Worm (Caenorhabditis elegans) whole organism, young adult: ENCODE data around the gene ZK757.2.

Experiments
- B0035.1 ChIP-seq: sonication (generic microtip); optimal IDR thresholded peaks from 2 replicates; lab custom pipeline; 2016; ENCODE audit warnings: missing genetic modification characterization, mild to moderate bottlenecking, missing compliant biosample characterization, missing genotype, missing genetic modification reagents
- B0336.3 ChIP-seq: fragments of 200-800 bp; sonication (Bioruptor generic); IDR thresholded peaks from 2 replicates; pipeline ENCODE4 v1.3.6; 2022; ENCODE audit warnings: missing genetic modification characterization, missing compliant biosample characterization
- D2030.7 ChIP-seq: fragments of 200-800 bp; sonication (Bioruptor generic); IDR thresholded peaks from 2 replicates; pipeline ENCODE4 v1.3.6; 2022; ENCODE audit warnings: missing genetic modification reagents, missing genetic modification characterization, missing compliant biosample characterization
- F52B5.7 ChIP-seq: sonication (generic microtip); optimal IDR thresholded peaks from 2 replicates; lab custom pipeline; 2016; ENCODE audit warnings: mild to moderate bottlenecking, missing genetic modification characterization, missing compliant biosample characterization
- K12H6.12 ChIP-seq: fragments of 200-800 bp; sonication (Bioruptor generic); optimal IDR thresholded peaks from 2 replicates; lab custom pipeline; 2018; ENCODE audit warnings: mild to moderate bottlenecking, missing genetic modification characterization, missing compliant biosample characterization
- Y53F4B.3 ChIP-seq: fragments of 200-800 bp; sonication (Bioruptor generic); IDR thresholded peaks from 2 replicates; pipeline ENCODE4 v1.3.6; 2022; ENCODE audit warnings: missing genetic modification reagents, missing genetic modification characterization, missing compliant biosample characterization
- Y67H2A.10 ChIP-seq: fragments of 200-800 bp; sonication (Bioruptor generic); conservative IDR thresholded peaks from 2 replicates; pipeline ENCODE4 v1.3.6; 2022; ENCODE audit warnings: missing genetic modification reagents, missing genetic modification characterization, missing compliant biosample characterization
- Y95B8A.8 ChIP-seq: fragments of 200-800 bp; sonication (Bioruptor generic); IDR thresholded peaks from 2 replicates; pipeline ENCODE4 v1.3.6; 2022; ENCODE audit warnings: missing genetic modification reagents, missing genetic modification characterization, missing compliant biosample characterization
- aptf-2 ChIP-seq: fragments of 200-800 bp; sonication (Bioruptor generic); conservative IDR thresholded peaks from 2 replicates; pipeline ENCODE4 v1.3.6; 2022; ENCODE audit warnings: missing genetic modification reagents, missing genetic modification characterization, missing compliant biosample characterization
- ccch-3 ChIP-seq: fragments of 200-800 bp; sonication (Bioruptor generic); optimal IDR thresholded peaks from 2 replicates; lab custom pipeline; 2018; ENCODE audit warnings: mild to moderate bottlenecking, missing genetic modification characterization, missing compliant biosample characterization
- cebp-2 ChIP-seq: fragments of 200-800 bp; sonication (Bioruptor generic); IDR thresholded peaks from 2 replicates; pipeline ENCODE4 v1.3.6; 2022; ENCODE audit warnings: missing genetic modification characterization, missing compliant biosample characterization
- ceh-27 ChIP-seq: fragments of 200-800 bp; sonication (Bioruptor generic); optimal IDR thresholded peaks from 2 replicates; lab custom pipeline; 2018; ENCODE audit warnings: mild to moderate bottlenecking, missing genetic modification characterization, moderate library complexity, missing compliant biosample characterization
- ceh-58 ChIP-seq: fragments of 200-800 bp; sonication (Bioruptor generic); IDR thresholded peaks from 2 replicates; pipeline ENCODE4 v1.3.6; 2022; ENCODE audit warnings: missing genetic modification characterization, missing compliant biosample characterization
- ceh-79 ChIP-seq: sonication (generic microtip); optimal IDR thresholded peaks from 2 replicates; lab custom pipeline; 2017; ENCODE audit warnings: mild to moderate bottlenecking, missing genetic modification characterization, missing compliant biosample characterization
- ceh-91 ChIP-seq: fragments of 200-800 bp; sonication (Bioruptor generic); IDR thresholded peaks from 2 replicates; pipeline ENCODE4 v1.3.6; 2022; ENCODE audit warnings: missing genetic modification reagents, missing genetic modification characterization, missing compliant biosample characterization
- die-1 ChIP-seq: sonication (generic microtip); optimal IDR thresholded peaks from 2 replicates; lab custom pipeline; 2016; ENCODE audit warnings: missing genotype, mild to moderate bottlenecking, missing genetic modification characterization, missing compliant biosample characterization
- dox-1 ChIP-seq: fragments of 200-800 bp; sonication (Bioruptor generic); IDR thresholded peaks from 2 replicates; pipeline ENCODE4 v1.3.6; 2022; ENCODE audit warnings: missing genetic modification reagents, missing genetic modification characterization, missing compliant biosample characterization
- egl-18 ChIP-seq: fragments of 200-800 bp; sonication (Bioruptor generic); IDR thresholded peaks from 2 replicates; pipeline ENCODE4 v1.3.6; 2022; ENCODE audit warnings: missing genetic modification reagents, missing genetic modification characterization, missing compliant biosample characterization
- ekl-4 ChIP-seq: fragments of 200-800 bp; sonication (Bioruptor generic); IDR thresholded peaks from 2 replicates; pipeline ENCODE4 v1.3.6; 2022; ENCODE audit warnings: missing genetic modification reagents, missing genetic modification characterization, missing compliant biosample characterization
- fkh-3 ChIP-seq: sonication (generic microtip); optimal IDR thresholded peaks from 2 replicates; lab custom pipeline; 2016; ENCODE audit warnings: mild to moderate bottlenecking, missing genetic modification characterization, missing compliant biosample characterization
- hlh-12 ChIP-seq: sonication (generic microtip); optimal IDR thresholded peaks from 2 replicates; lab custom pipeline; 2016; ENCODE audit warnings: missing genetic modification characterization, missing compliant biosample characterization
- hmg-20 ChIP-seq: fragments of 200-800 bp; sonication (Bioruptor generic); IDR thresholded peaks from 2 replicates; pipeline ENCODE4 v1.3.6; 2022; ENCODE audit warnings: missing genetic modification reagents, missing genetic modification characterization, missing compliant biosample characterization
- lsl-1 ChIP-seq: fragments of 200-800 bp; sonication (Bioruptor generic); optimal IDR thresholded peaks from 2 replicates; lab custom pipeline; 2018; ENCODE audit warnings: mild to moderate bottlenecking, missing genetic modification characterization, moderate library complexity, missing compliant biosample characterization
- lsy-27 ChIP-seq: sonication (generic microtip); optimal IDR thresholded peaks from 2 replicates; lab custom pipeline; 2017; ENCODE audit warnings: missing genetic modification characterization, mild to moderate bottlenecking, missing compliant biosample characterization, antibody characterized with exemption, missing genotype, borderline replicate concordance; ENCODE audit not compliant: insufficient read depth
- madf-8 ChIP-seq: fragments of 200-800 bp; sonication (Bioruptor generic); conservative IDR thresholded peaks from 2 replicates; pipeline ENCODE4 v1.3.6; 2022; ENCODE audit warnings: missing genetic modification reagents, missing genetic modification characterization, missing compliant biosample characterization
- mxl-1 ChIP-seq: sonication (generic microtip); optimal IDR thresholded peaks from 2 replicates; lab custom pipeline; 2016; ENCODE audit warnings: missing genetic modification characterization, missing compliant biosample characterization
- nfyb-1 ChIP-seq: fragments of 200-800 bp; sonication (Bioruptor generic); IDR thresholded peaks from 2 replicates; pipeline ENCODE4 v1.3.6; 2022; ENCODE audit warnings: missing genetic modification reagents, missing genetic modification characterization, missing compliant biosample characterization
- nhr-27 ChIP-seq: fragments of 200-800 bp; sonication (Bioruptor generic); optimal IDR thresholded peaks from 2 replicates; lab custom pipeline; 2018; ENCODE audit warnings: mild to moderate bottlenecking, missing genetic modification characterization, moderate library complexity, missing compliant biosample characterization
- nhr-90 ChIP-seq: sonication (generic microtip); optimal IDR thresholded peaks from 2 replicates; lab custom pipeline; 2016; ENCODE audit warnings: missing genotype, mild to moderate bottlenecking, missing genetic modification characterization, missing compliant biosample characterization
- pha-4 ChIP-seq: fragments of 150-350 bp; sonication (generic microtip); optimal IDR thresholded peaks from 2 replicates; lab custom pipeline; 2014; ENCODE audit warnings: missing biosample characterization, missing genetic modification reagents, missing genetic modification characterization
- rec-8 ChIP-seq, 2 experiments: sonication (generic microtip); optimal IDR thresholded peaks; 2 replicates each; lab custom pipeline; 2016; ENCODE audit warnings: mild to moderate bottlenecking in 2 of 2, missing genetic modification characterization in 2 of 2, missing genetic modification reagents in 2 of 2, missing genotype in 2 of 2, missing biosample characterization in 1 of 2, missing compliant biosample characterization in 1 of 2, moderate library complexity in 1 of 2
- repo-1 ChIP-seq: sonication (generic microtip); optimal IDR thresholded peaks from 2 replicates; lab custom pipeline; 2017; ENCODE audit warnings: mild to moderate bottlenecking, missing genetic modification characterization, missing compliant biosample characterization
- tbx-9 ChIP-seq: sonication (generic microtip); optimal IDR thresholded peaks from 2 replicates; lab custom pipeline; 2016; ENCODE audit warnings: borderline replicate concordance, missing genetic modification characterization, inconsistent platforms, missing compliant biosample characterization
- unc-62 ChIP-seq: fragments of 150-350 bp; optimal IDR thresholded peaks from 2 replicates; lab custom pipeline; 2014; ENCODE audit warnings: missing biosample characterization, missing genetic modification reagents, missing genetic modification characterization
- xnd-1 ChIP-seq: sonication (generic microtip); optimal IDR thresholded peaks from 2 replicates; lab custom pipeline; 2016; ENCODE audit warnings: missing genotype, missing genetic modification reagents, missing genetic modification characterization, missing compliant biosample characterization
- zfh-2 ChIP-seq: fragments of 200-800 bp; sonication (Bioruptor generic); conservative IDR thresholded peaks from 2 replicates; pipeline ENCODE4 v1.3.6; 2022; ENCODE audit warnings: missing genetic modification reagents, missing genetic modification characterization, missing compliant biosample characterization
- ztf-25 ChIP-seq: fragments of 200-800 bp; sonication (Bioruptor generic); IDR thresholded peaks from 2 replicates; pipeline ENCODE4 v1.3.6; 2022; ENCODE audit warnings: missing genetic modification reagents, missing genetic modification characterization, missing compliant biosample characterization
- ztf-26 ChIP-seq: sonication (generic microtip); optimal IDR thresholded peaks from 2 replicates; lab custom pipeline; 2017; ENCODE audit warnings: missing genetic modification characterization, missing compliant biosample characterization
- ztf-28 ChIP-seq: fragments of 200-800 bp; sonication (Bioruptor generic); IDR thresholded peaks from 2 replicates; pipeline ENCODE4 v1.3.6; 2022; ENCODE audit warnings: missing genetic modification reagents, missing genetic modification characterization, missing compliant biosample characterization
- ztf-3 ChIP-seq: fragments of 200-800 bp; sonication (Bioruptor generic); optimal IDR thresholded peaks from 2 replicates; lab custom pipeline; 2018; ENCODE audit warnings: mild to moderate bottlenecking, missing genetic modification characterization, missing compliant biosample characterization

The ZK757.2 gene

ce11 chrIII:9878828-9879227, at the start of gene ZK757.2:
TSS of gene ZK757.2 (minus strand) at chrIII:9878928.
- TF ChIP-seq lsl-1 (GFP tag; lab: Kevin White, UChicago) (no peak), K12H6.12 (tag; lab: Kevin White, UChicago) (no peak), ccch-3 (no peak), Y95B8A.8 (GFP tag; lab: Robert Waterston, UW) (no peak), ceh-79 (tag; lab: Kevin White, UChicago) (no peak), Y53F4B.3 (GFP tag; lab: Robert Waterston, UW) (no peak), xnd-1 (tag; lab: Kevin White, UChicago) (no peak), zfh-2 (GFP tag; lab: Robert Waterston, UW) (no peak), rec-8 (tag; optimal IDR thresholded peaks at IDR 0.05; lab: Kevin White, UChicago) (no peak), egl-18 (GFP tag; lab: Robert Waterston, UW) (no peak), madf-8 (GFP tag; lab: Robert Waterston, UW) (no peak), ztf-28 (no peak), F52B5.7 (tag; lab: Kevin White, UChicago) (no peak), repo-1 (no peak), ceh-91 (GFP tag; lab: Robert Waterston, UW) (no peak), die-1 (tag; lab: Kevin White, UChicago) (no peak), B0336.3 (GFP tag; lab: Robert Waterston, UW) (no peak), ztf-25 (GFP tag; lab: Robert Waterston, UW) (no peak), ceh-58 (GFP tag; lab: Robert Waterston, UW) (no peak), hlh-12 (tag; lab: Kevin White, UChicago) (no peak)
- TF ChIP-seq, all 124 proteins: peak for 0

ce11 chrIII:9927378-9927777, 48.6 kb upstream of the ZK757.2 start, which contains the start of gene ttr-2:
TSS of gene ttr-2 (plus strand) at chrIII:9927769.
- TF ChIP-seq nhr-90 (no peak), nhr-27 (tag; lab: Kevin White, UChicago) (no peak), Y67H2A.10 (GFP tag; lab: Robert Waterston, UW) (no peak), repo-1 (no peak), pha-4 (no peak), unc-62 (no peak), tbx-9 (no peak)

- TF ChIP-seq Y95B8A.8 (GFP tag; lab: Robert Waterston, UW) = no peak
- no peak for TF ChIP-seq ztf-26 (tag; lab: Kevin White, UChicago)
- no peak for TF ChIP-seq B0035.1 (tag; lab: Kevin White, UChicago)
- TF ChIP-seq mxl-1 = no peak
- TF ChIP-seq ztf-25 (GFP tag; lab: Robert Waterston, UW) = no peak
- no peak for TF ChIP-seq lsy-27
- no peak for TF ChIP-seq fkh-3 (tag; lab: Kevin White, UChicago)
- no peak for TF ChIP-seq ztf-3 (GFP tag; lab: Kevin White, UChicago)
- TF ChIP-seq aptf-2 (GFP tag; lab: Robert Waterston, UW) = no peak
- TF ChIP-seq dox-1 = no peak
- TF ChIP-seq hmg-20 (GFP tag; lab: Robert Waterston, UW) = no peak
- TF ChIP-seq nhr-90 = no peak
- TF ChIP-seq D2030.7 (GFP tag; lab: Robert Waterston, UW) = no peak
- TF ChIP-seq nfyb-1 (GFP tag; lab: Robert Waterston, UW) = no peak
- no peak for TF ChIP-seq rec-8 (tag; optimal IDR thresholded peaks at IDR 0.05; lab: Kevin White, UChicago)
- TF ChIP-seq repo-1 = no peak
- TF ChIP-seq cebp-2 = no peak
- no peak for TF ChIP-seq ceh-27 (GFP tag; lab: Kevin White, UChicago)
- no peak for TF ChIP-seq ekl-4 (GFP tag; lab: Robert Waterston, UW)
Observed at ce11 chrIII:9926650-9927049, 47.9 kb upstream of the ZK757.2 start, which contains the start of gene ttr-3. TSS of gene ttr-3 (minus strand) at chrIII:9926750.
